Worm (Caenorhabditis elegans) whole organism, young adult: ENCODE results near the gene hpo-7.

ENCODE experiments used
- B0035.1 ChIP-seq: sonication (generic microtip); optimal IDR thresholded peaks from 2 replicates; lab custom pipeline; 2016; ENCODE audit warnings: missing genetic modification characterization, mild to moderate bottlenecking, missing compliant biosample characterization, missing genotype, missing genetic modification reagents
- C06A6.2 ChIP-seq: fragments of 200-800 bp; sonication (Bioruptor generic); conservative IDR thresholded peaks from 2 replicates; pipeline ENCODE4 v1.3.6; 2022; ENCODE audit warnings: missing genetic modification characterization, missing compliant biosample characterization
- K12H6.12 ChIP-seq: fragments of 200-800 bp; sonication (Bioruptor generic); optimal IDR thresholded peaks from 2 replicates; lab custom pipeline; 2018; ENCODE audit warnings: mild to moderate bottlenecking, missing genetic modification characterization, missing compliant biosample characterization
- Y53F4B.3 ChIP-seq: fragments of 200-800 bp; sonication (Bioruptor generic); IDR thresholded peaks from 2 replicates; pipeline ENCODE4 v1.3.6; 2022; ENCODE audit warnings: missing genetic modification reagents, missing genetic modification characterization, missing compliant biosample characterization
- Y56A3A.18 ChIP-seq: fragments of 200-800 bp; sonication (Bioruptor generic); IDR thresholded peaks from 2 replicates; pipeline ENCODE4 v1.3.6; 2022; ENCODE audit warnings: missing genetic modification reagents, missing genetic modification characterization, missing compliant biosample characterization
- Y79H2A.3 ChIP-seq: fragments of 200-800 bp; sonication (Bioruptor generic); conservative IDR thresholded peaks from 2 replicates; pipeline ENCODE4 v1.3.6; 2022; ENCODE audit warnings: missing genetic modification reagents, missing genetic modification characterization, missing compliant biosample characterization
- ama-1 ChIP-seq, 3 experiments: fragments of 150-350 bp in 1 of 3; sonication (generic microtip) in 2 of 3; optimal IDR thresholded peaks; 2 replicates each; lab custom pipeline; 2014 to 2018; ENCODE audit warnings: missing biosample characterization in 2 of 3, missing genetic modification characterization in 2 of 3, missing genetic modification reagents in 2 of 3
- atf-7 ChIP-seq: sonication (generic microtip); optimal IDR thresholded peaks from 2 replicates; lab custom pipeline; 2017; ENCODE audit warnings: mild to moderate bottlenecking, missing genetic modification characterization, missing compliant biosample characterization
- attf-3 ChIP-seq: fragments of 200-800 bp; sonication (Bioruptor generic); conservative IDR thresholded peaks from 2 replicates; pipeline ENCODE4 v1.3.6; 2022; ENCODE audit warnings: missing genetic modification reagents, missing genetic modification characterization, missing compliant biosample characterization
- cebp-1 ChIP-seq, 2 experiments: fragments of 200-800 bp in 1 of 2; sonication (Bioruptor generic) in 1 of 2; sonication (generic microtip) in 1 of 2; IDR thresholded peaks in 1 of 2; optimal IDR thresholded peaks in 1 of 2; 2 replicates each; pipeline versions ENCODE4 v1.3.6 to Lab custom; 2017 to 2022; ENCODE audit warnings: missing compliant biosample characterization in 2 of 2, missing genetic modification characterization in 2 of 2, mild to moderate bottlenecking in 1 of 2, missing genetic modification reagents in 1 of 2, moderate library complexity in 1 of 2
- ceh-27 ChIP-seq: fragments of 200-800 bp; sonication (Bioruptor generic); optimal IDR thresholded peaks from 2 replicates; lab custom pipeline; 2018; ENCODE audit warnings: mild to moderate bottlenecking, missing genetic modification characterization, moderate library complexity, missing compliant biosample characterization
- ceh-40 ChIP-seq: fragments of 200-800 bp; sonication (Bioruptor generic); IDR thresholded peaks from 2 replicates; pipeline ENCODE4 v1.3.6; 2022; ENCODE audit warnings: missing genetic modification characterization, missing compliant biosample characterization
- dpff-1 ChIP-seq: sonication (generic microtip); optimal IDR thresholded peaks from 2 replicates; lab custom pipeline; 2017; ENCODE audit warnings: mild to moderate bottlenecking, missing genetic modification characterization, missing compliant biosample characterization
- dpl-1 ChIP-seq: fragments of 150-350 bp; optimal IDR thresholded peaks from 2 replicates; lab custom pipeline; 2014; ENCODE audit warnings: missing biosample characterization, missing genetic modification reagents, missing genetic modification characterization
- egl-18 ChIP-seq: fragments of 200-800 bp; sonication (Bioruptor generic); IDR thresholded peaks from 2 replicates; pipeline ENCODE4 v1.3.6; 2022; ENCODE audit warnings: missing genetic modification reagents, missing genetic modification characterization, missing compliant biosample characterization
- egrh-3 ChIP-seq: fragments of 200-800 bp; sonication (Bioruptor generic); IDR thresholded peaks from 2 replicates; pipeline ENCODE4 v1.3.6; 2022; ENCODE audit warnings: missing genetic modification reagents, missing genetic modification characterization, missing compliant biosample characterization
- fkh-3 ChIP-seq: sonication (generic microtip); optimal IDR thresholded peaks from 2 replicates; lab custom pipeline; 2016; ENCODE audit warnings: mild to moderate bottlenecking, missing genetic modification characterization, missing compliant biosample characterization
- him-1 ChIP-seq: sonication (generic microtip); optimal IDR thresholded peaks from 2 replicates; lab custom pipeline; 2016; ENCODE audit warnings: missing genotype, missing genetic modification reagents, missing genetic modification characterization, missing compliant biosample characterization
- mcd-1 ChIP-seq: fragments of 200-800 bp; sonication (Bioruptor generic); IDR thresholded peaks from 2 replicates; pipeline ENCODE4 v1.3.6; 2022; ENCODE audit warnings: missing genetic modification reagents, missing genetic modification characterization, missing compliant biosample characterization
- mxl-1 ChIP-seq: sonication (generic microtip); optimal IDR thresholded peaks from 2 replicates; lab custom pipeline; 2016; ENCODE audit warnings: missing genetic modification characterization, missing compliant biosample characterization
- nfya-2 ChIP-seq: fragments of 200-800 bp; sonication (Bioruptor generic); IDR thresholded peaks from 2 replicates; pipeline ENCODE4 v1.3.6; 2022; ENCODE audit warnings: missing genetic modification reagents, missing genetic modification characterization, missing compliant biosample characterization
- nfyb-1 ChIP-seq: fragments of 200-800 bp; sonication (Bioruptor generic); IDR thresholded peaks from 2 replicates; pipeline ENCODE4 v1.3.6; 2022; ENCODE audit warnings: missing genetic modification reagents, missing genetic modification characterization, missing compliant biosample characterization
- nhr-80 ChIP-seq: sonication (generic microtip); optimal IDR thresholded peaks from 2 replicates; lab custom pipeline; 2016; ENCODE audit warnings: missing genetic modification characterization, missing compliant biosample characterization
- pha-4 ChIP-seq: fragments of 150-350 bp; sonication (generic microtip); optimal IDR thresholded peaks from 2 replicates; lab custom pipeline; 2014; ENCODE audit warnings: missing biosample characterization, missing genetic modification reagents, missing genetic modification characterization
- rpc-1 ChIP-seq, 2 experiments: fragments of 150-350 bp in 1 of 2; sonication (generic microtip) in 1 of 2; optimal IDR thresholded peaks; 2 replicates each; lab custom pipeline; 2014 to 2018; ENCODE audit warnings: missing biosample characterization in 1 of 2, missing genetic modification characterization in 1 of 2, missing genetic modification reagents in 1 of 2, missing genotype in 1 of 2
- sdz-38 ChIP-seq: sonication (generic microtip); optimal IDR thresholded peaks from 2 replicates; lab custom pipeline; 2016; ENCODE audit warnings: missing genotype, missing genetic modification characterization, missing compliant biosample characterization
- snpc-3.4 ChIP-seq: sonication (generic microtip); optimal IDR thresholded peaks from 2 replicates; lab custom pipeline; 2017; ENCODE audit warnings: missing genetic modification characterization, mild to moderate bottlenecking, missing compliant biosample characterization, antibody characterized with exemption, moderate library complexity, missing genotype, missing genetic modification reagents
- sptf-2 ChIP-seq: fragments of 200-800 bp; sonication (Bioruptor generic); optimal IDR thresholded peaks from 2 replicates; lab custom pipeline; 2018; ENCODE audit warnings: mild to moderate bottlenecking, missing genetic modification characterization, missing compliant biosample characterization

The hpo-7 gene

ce11 chrII:2099139-2099976 is 36.1 kb downstream of the hpo-7 start, which contains the start of gene math-42:
Gene math-42 (plus strand): TSS chrII:2099926.
- peak; percentile 27 for TF ChIP-seq nhr-80 (tag; lab: Kevin White, UChicago)
- no peak for TF ChIP-seq K12H6.12

ce11 chrII:2094924-2095650 is 40.4 kb downstream of the hpo-7 start, which contains the start of gene T16A1.2:
Gene T16A1.2 (plus strand): TSS chrII:2095600.
- no peak for TF ChIP-seq egl-18 (GFP tag; lab: Robert Waterston, UW)
- TF ChIP-seq nfyb-1 (GFP tag; lab: Robert Waterston, UW), result no peak
- no peak for TF ChIP-seq egrh-3 (GFP tag; lab: Robert Waterston, UW)
- no peak for TF ChIP-seq fkh-3
- TF ChIP-seq him-1 (tag; lab: Kevin White, UChicago), result no peak
- TF ChIP-seq C06A6.2 (GFP tag; lab: Robert Waterston, UW), result no peak
- no peak for TF ChIP-seq ceh-27 (GFP tag; lab: Kevin White, UChicago)
- no peak for TF ChIP-seq sdz-38 (tag; lab: Kevin White, UChicago)
- no peak for TF ChIP-seq ceh-40 (GFP tag; lab: Robert Waterston, UW)

ce11 chrII:2093456-2093926 is 42.0 kb downstream of the hpo-7 start, which contains the start of gene fbxb-37:
Gene fbxb-37 (minus strand): TSS chrII:2093876.
- no peak for TF ChIP-seq nfya-2 (GFP tag; lab: Robert Waterston, UW)
- TF ChIP-seq atf-7, result no peak
- no peak for TF ChIP-seq dpl-1 (GFP tag; lab: Kevin White, UChicago)
- TF ChIP-seq snpc-3.4, result no peak
- no peak for TF ChIP-seq fkh-3
- TF ChIP-seq pha-4 (tag; lab: Kevin White, UChicago), result no peak

ce11 chrII:2091972-2092371 is 43.5 kb downstream of the hpo-7 start, which contains the start of gene T16A1.10:
Gene T16A1.10 (minus strand): TSS chrII:2092094.
- no peak for TF ChIP-seq Y79H2A.3 (GFP tag; lab: Robert Waterston, UW)
- TF ChIP-seq sptf-2 (GFP tag; lab: Kevin White, UChicago), result no peak
- TF ChIP-seq B0035.1 (tag; lab: Kevin White, UChicago), result no peak
- no peak for TF ChIP-seq Y56A3A.18
- TF ChIP-seq dpff-1 (tag; lab: Kevin White, UChicago), result no peak
- TF ChIP-seq Y53F4B.3 (GFP tag; lab: Robert Waterston, UW), result no peak
- TF ChIP-seq mxl-1 (tag; lab: Kevin White, UChicago), result no peak
- no peak for TF ChIP-seq ama-1 (optimal IDR thresholded peaks at IDR 0.05; lab: Kevin White, UChicago)
- TF ChIP-seq ama-1 (GFP tag; optimal IDR thresholded peaks at IDR 0.05; lab: Kevin White, UChicago), result no peak

ce11 chrII:2090605-2091004 is 44.9 kb downstream of the hpo-7 start, which contains the start of gene trpl-5:
Gene trpl-5 (minus strand): TSS chrII:2090636.
- TF ChIP-seq mcd-1 (GFP tag; lab: Robert Waterston, UW) (no peak), cebp-1 (GFP tag; IDR thresholded peaks at IDR 0.05; lab: Robert Waterston, UW) (peak; percentile 56; the same call in 1 of the 2 replicates), cebp-1 (tag; optimal IDR thresholded peaks at IDR 0.05; lab: Kevin White, UChicago) (no peak), pha-4 (tag; lab: Kevin White, UChicago) (peak; percentile 15), rpc-1 (optimal IDR thresholded peaks at IDR 0.05; lab: Kevin White, UChicago) (no peak), rpc-1 (tag; optimal IDR thresholded peaks at IDR 0.05; lab: Kevin White, UChicago) (no peak), attf-3 (no peak), nhr-80 (tag; lab: Kevin White, UChicago) (peak; percentile 76)
